Fruit fly (Drosophila melanogaster) whole organism, embryonic: ENCODE data around the gene Pink1.

Experiments
- Atf6 ChIP-seq: fragments of 200-800 bp; sonication (Bioruptor generic); IDR thresholded peaks from 2 replicates; pipeline ENCODE4 v1.3.6; 2022; ENCODE audit warnings: missing biosample characterization, missing genetic modification characterization
- CG10959 ChIP-seq: fragments of 200-800 bp; sonication (Bioruptor generic); IDR thresholded peaks from 2 replicates; pipeline ENCODE4 v1.3.6; 2022; ENCODE audit warnings: missing biosample characterization, missing genetic modification characterization
- CG12744 ChIP-seq: fragments of 200-800 bp; sonication (Bioruptor generic); optimal IDR thresholded peaks from 2 replicates; lab custom pipeline; 2016; ENCODE audit warnings: missing biosample characterization, missing genetic modification characterization
- CG14710 ChIP-seq: fragments of 200-800 bp; sonication (Bioruptor generic); optimal IDR thresholded peaks from 3 replicates; lab custom pipeline; 2019; ENCODE audit warnings: missing biosample characterization, mild to moderate bottlenecking, missing genetic modification characterization, moderate library complexity
- CG1602 ChIP-seq: fragments of 200-800 bp; sonication (Bioruptor generic); optimal IDR thresholded peaks from 3 replicates; lab custom pipeline; 2016; ENCODE audit warnings: missing biosample characterization, missing genetic modification characterization
- CG17359 ChIP-seq: fragments of 200-800 bp; sonication (Bioruptor generic); optimal IDR thresholded peaks from 3 replicates; lab custom pipeline; 2018; ENCODE audit warnings: missing biosample characterization, mild to moderate bottlenecking, missing genetic modification characterization, moderate library complexity
- CG18619 ChIP-seq: fragments of 200-800 bp; sonication (Bioruptor generic); optimal IDR thresholded peaks from 3 replicates; lab custom pipeline; 2017; ENCODE audit warnings: missing biosample characterization, mild to moderate bottlenecking, missing genetic modification characterization
- CG31441 ChIP-seq: fragments of 200-800 bp; sonication (Bioruptor generic); IDR thresholded peaks from 2 replicates; pipeline ENCODE4 v1.3.6; 2022; ENCODE audit warnings: missing biosample characterization, missing genetic modification characterization
- CG4282 ChIP-seq: fragments of 200-800 bp; sonication (Bioruptor generic); optimal IDR thresholded peaks from 2 replicates; lab custom pipeline; 2016; ENCODE audit warnings: missing biosample characterization, missing genetic modification characterization
- CG4424 ChIP-seq: fragments of 200-800 bp; sonication (Bioruptor generic); optimal IDR thresholded peaks from 3 replicates; lab custom pipeline; 2016; ENCODE audit warnings: missing biosample characterization, missing genetic modification characterization
- CG4617 ChIP-seq: fragments of 200-800 bp; sonication (Bioruptor generic); optimal IDR thresholded peaks from 3 replicates; lab custom pipeline; 2016; ENCODE audit warnings: missing biosample characterization, missing genetic modification characterization, borderline replicate concordance
- CG6854 ChIP-seq: fragments of 200-800 bp; sonication (Bioruptor generic); optimal IDR thresholded peaks from 3 replicates; lab custom pipeline; 2017; ENCODE audit warnings: missing biosample characterization, mild to moderate bottlenecking, missing genetic modification characterization
- CG7963 ChIP-seq: fragments of 200-800 bp; sonication (Bioruptor generic); IDR thresholded peaks from 3 replicates; pipeline ENCODE4 v1.3.6; 2022; ENCODE audit warnings: missing biosample characterization, missing genetic modification characterization; ENCODE audit not compliant: partially characterized antibody
- CG8290 ChIP-seq, 3 experiments: fragments of 200-800 bp; sonication (Bioruptor generic); optimal IDR thresholded peaks; 2 replicates each; lab custom pipeline; 2016 to 2019; ENCODE audit warnings: missing biosample characterization in 3 of 3, missing genetic modification characterization in 3 of 3, mild to moderate bottlenecking in 2 of 3, moderate library complexity in 1 of 3
- CG8388 ChIP-seq: fragments of 200-800 bp; sonication (Bioruptor generic); optimal IDR thresholded peaks from 2 replicates; lab custom pipeline; 2019; ENCODE audit warnings: missing biosample characterization, mild to moderate bottlenecking, missing genetic modification characterization, moderate library complexity
- CG9437 ChIP-seq: fragments of 200-800 bp; sonication (Bioruptor generic); optimal IDR thresholded peaks from 2 replicates; lab custom pipeline; 2018; ENCODE audit warnings: missing biosample characterization, mild to moderate bottlenecking, missing genetic modification characterization
- CG9727 ChIP-seq: fragments of 200-800 bp; sonication (Bioruptor generic); optimal IDR thresholded peaks from 3 replicates; lab custom pipeline; 2017; ENCODE audit warnings: missing biosample characterization, mild to moderate bottlenecking, missing genetic modification characterization
- CoRest ChIP-seq: fragments of 200-800 bp; sonication (Bioruptor generic); optimal IDR thresholded peaks from 3 replicates; lab custom pipeline; 2018; ENCODE audit warnings: missing biosample characterization, mild to moderate bottlenecking, missing genetic modification characterization, moderate library complexity
- CrebB ChIP-seq: fragments of 200-800 bp; sonication (Bioruptor generic); optimal IDR thresholded peaks from 3 replicates; lab custom pipeline; 2018; ENCODE audit warnings: missing biosample characterization, mild to moderate bottlenecking, missing genetic modification characterization
- Doc3 ChIP-seq: fragments of 200-800 bp; sonication (Bioruptor generic); IDR thresholded peaks from 3 replicates; pipeline ENCODE4 v1.3.6; 2022; ENCODE audit warnings: missing biosample characterization, missing genetic modification characterization; ENCODE audit not compliant: partially characterized antibody
- Ets97D ChIP-seq: fragments of 200-800 bp; sonication (Bioruptor generic); optimal IDR thresholded peaks from 3 replicates; lab custom pipeline; 2016; ENCODE audit warnings: missing biosample characterization, missing genetic modification characterization
- HLH4C ChIP-seq: fragments of 200-800 bp; sonication (Bioruptor generic); IDR thresholded peaks from 3 replicates; pipeline ENCODE4 v1.3.6; 2022; ENCODE audit warnings: missing biosample characterization, missing genetic modification characterization; ENCODE audit not compliant: partially characterized antibody
- HmgZ ChIP-seq: fragments of 200-800 bp; sonication (Bioruptor generic); optimal IDR thresholded peaks from 2 replicates; lab custom pipeline; 2018; ENCODE audit warnings: missing biosample characterization, mild to moderate bottlenecking, missing genetic modification characterization
- Side ChIP-seq: fragments of 200-800 bp; sonication (Bioruptor generic); optimal IDR thresholded peaks from 2 replicates; lab custom pipeline; 2016; ENCODE audit warnings: missing biosample characterization, missing genetic modification characterization
- Sox100B ChIP-seq: fragments of 200-800 bp; sonication (Bioruptor generic); optimal IDR thresholded peaks from 3 replicates; lab custom pipeline; 2018; ENCODE audit warnings: missing biosample characterization, mild to moderate bottlenecking, missing genetic modification characterization
- TFAM ChIP-seq: fragments of 200-800 bp; sonication (Bioruptor generic); optimal IDR thresholded peaks from 2 replicates; lab custom pipeline; 2017; ENCODE audit warnings: missing biosample characterization, missing genetic modification characterization, inconsistent platforms
- Trl ChIP-seq, 3 experiments: fragments of >200 bp in 2 of 3; fragments of 200-800 bp in 1 of 3; sonication (Bioruptor generic) in 1 of 3; optimal IDR thresholded peaks; 2 replicates in 1 of 3; 3 replicates in 2 of 3; lab custom pipeline; 2016 to 2017; ENCODE audit warnings: missing biosample characterization in 1 of 3, missing genetic modification characterization in 1 of 3
- Xbp1 ChIP-seq: fragments of 200-800 bp; sonication (Bioruptor generic); optimal IDR thresholded peaks from 3 replicates; lab custom pipeline; 2016; ENCODE audit warnings: missing biosample characterization, mild to moderate bottlenecking, missing genetic modification characterization
- ase ChIP-seq: fragments of 200-800 bp; sonication (Bioruptor generic); IDR thresholded peaks from 3 replicates; pipeline ENCODE4 v1.3.6; 2022; ENCODE audit warnings: missing biosample characterization, missing genetic modification characterization
- cad ChIP-seq: fragments of >200 bp; optimal IDR thresholded peaks from 2 replicates; lab custom pipeline; 2017; ENCODE audit warnings: missing biosample characterization, missing genetic modification characterization
- cato ChIP-seq: fragments of 200-800 bp; sonication (Bioruptor generic); optimal IDR thresholded peaks from 2 replicates; lab custom pipeline; 2016; ENCODE audit warnings: missing biosample characterization, missing genetic modification characterization, borderline replicate concordance
- crc ChIP-seq: fragments of 200-800 bp; sonication (Bioruptor generic); optimal IDR thresholded peaks from 2 replicates; lab custom pipeline; 2016; ENCODE audit warnings: missing biosample characterization, missing genetic modification characterization
- dmrt99B ChIP-seq: fragments of 200-800 bp; sonication (Bioruptor generic); optimal IDR thresholded peaks from 2 replicates; lab custom pipeline; 2018; ENCODE audit warnings: missing biosample characterization, mild to moderate bottlenecking, missing genetic modification characterization, moderate library complexity
- emc ChIP-seq: fragments of 200-800 bp; sonication (Bioruptor generic); optimal IDR thresholded peaks from 2 replicates; lab custom pipeline; 2016; ENCODE audit warnings: missing biosample characterization, missing genetic modification characterization
- esg ChIP-seq: fragments of 200-800 bp; sonication (Bioruptor generic); conservative IDR thresholded peaks from 2 replicates; pipeline ENCODE4 v1.3.6; 2022; ENCODE audit warnings: missing biosample characterization, missing genetic modification characterization
- grau ChIP-seq: fragments of 200-800 bp; optimal IDR thresholded peaks from 3 replicates; lab custom pipeline; 2019; ENCODE audit warnings: missing biosample characterization, mild to moderate bottlenecking, missing genetic modification characterization, moderate library complexity
- hth ChIP-seq: fragments of >200 bp; optimal IDR thresholded peaks from 2 replicates; lab custom pipeline; 2017; ENCODE audit warnings: inconsistent platforms
- kah ChIP-seq: fragments of 200-800 bp; sonication (Bioruptor generic); optimal IDR thresholded peaks from 2 replicates; lab custom pipeline; 2018; ENCODE audit warnings: missing biosample characterization, mild to moderate bottlenecking, missing genetic modification characterization
- klu ChIP-seq: fragments of 200-800 bp; sonication (Bioruptor generic); IDR thresholded peaks from 2 replicates; pipeline ENCODE4 v1.3.6; 2022; ENCODE audit warnings: missing biosample characterization, missing genetic modification characterization
- maf-S ChIP-seq: fragments of 200-800 bp; sonication (Bioruptor generic); optimal IDR thresholded peaks from 2 replicates; lab custom pipeline; 2016; ENCODE audit warnings: missing biosample characterization, missing genetic modification characterization
- pzg ChIP-seq: fragments of 200-800 bp; sonication (Bioruptor generic); optimal IDR thresholded peaks from 3 replicates; lab custom pipeline; 2018; ENCODE audit warnings: missing biosample characterization, mild to moderate bottlenecking, missing genetic modification characterization, moderate library complexity
- sim ChIP-seq: fragments of 200-800 bp; sonication (Bioruptor generic); IDR thresholded peaks from 2 replicates; pipeline ENCODE4 v1.3.6; 2022; ENCODE audit warnings: missing biosample characterization, missing genetic modification characterization
- slou ChIP-seq: fragments of 200-800 bp; sonication (Bioruptor generic); optimal IDR thresholded peaks from 3 replicates; lab custom pipeline; 2016; ENCODE audit warnings: missing biosample characterization, missing genetic modification characterization
- so ChIP-seq: fragments of 200-800 bp; sonication (Bioruptor generic); IDR thresholded peaks from 3 replicates; pipeline ENCODE4 v1.3.6; 2022; ENCODE audit warnings: missing biosample characterization, missing genetic modification characterization
- sob ChIP-seq: fragments of 200-800 bp; sonication (Bioruptor generic); IDR thresholded peaks from 2 replicates; pipeline ENCODE4 v1.3.6; 2022; ENCODE audit warnings: missing biosample characterization, missing genetic modification characterization
- toy ChIP-seq: fragments of 200-800 bp; sonication (Bioruptor generic); IDR thresholded peaks from 2 replicates; pipeline ENCODE4 v1.3.6; 2022; ENCODE audit warnings: missing biosample characterization, missing genetic modification characterization
- trem ChIP-seq: fragments of 200-800 bp; optimal IDR thresholded peaks from 3 replicates; lab custom pipeline; 2019; ENCODE audit warnings: missing biosample characterization, mild to moderate bottlenecking, missing genetic modification characterization, moderate library complexity
- tup ChIP-seq: fragments of 200-800 bp; sonication (Bioruptor generic); optimal IDR thresholded peaks from 2 replicates; lab custom pipeline; 2016; ENCODE audit warnings: missing biosample characterization, mild to moderate bottlenecking, missing genetic modification characterization, moderate library complexity
- unpg ChIP-seq: fragments of 200-800 bp; sonication (Bioruptor generic); optimal IDR thresholded peaks from 3 replicates; lab custom pipeline; 2018; ENCODE audit warnings: missing biosample characterization, mild to moderate bottlenecking, missing genetic modification characterization, moderate library complexity

Gene Pink1

DNA sequence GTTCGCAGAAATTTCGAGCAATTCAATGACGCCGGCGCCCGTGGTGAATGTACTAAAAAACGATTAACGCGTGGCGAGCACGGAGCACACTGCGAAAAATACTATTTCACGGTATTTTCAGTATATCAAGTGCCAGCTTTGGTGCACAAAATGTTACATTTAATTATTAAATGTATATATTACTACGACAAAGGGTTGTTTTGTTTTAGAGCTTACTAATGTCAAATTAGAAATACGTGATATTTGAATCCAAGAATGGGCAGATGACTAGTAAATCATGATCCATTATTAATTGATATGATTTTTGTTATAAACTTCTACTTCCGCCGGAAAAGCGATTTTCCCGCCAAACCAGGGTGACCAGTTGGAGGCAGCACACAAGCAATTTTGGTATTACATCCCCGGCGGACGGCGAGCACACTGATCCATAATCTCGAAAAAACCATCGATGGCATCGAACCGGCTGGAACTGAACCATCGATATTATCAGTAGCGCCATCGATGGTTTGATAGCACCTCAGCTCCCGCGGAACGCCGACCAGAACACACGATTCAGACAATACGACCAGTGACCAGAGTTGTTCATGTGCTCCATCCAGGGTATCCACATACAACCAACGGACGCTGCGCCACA lies 29.3 kb upstream of the Pink1 start, which contains the start of the genes CG3226 and Cdc7:
TSS of gene CG3226 (minus strand) at position 51 of the 634 bp plus-strand sequence.
TSS of gene Cdc7 (plus strand) at position 344 of the 634 bp plus-strand sequence.
- TF ChIP-seq Trl (optimal IDR thresholded peaks at IDR 0.05; lab: Kevin White, UChicago) (no peak), Trl (GFP tag; optimal IDR thresholded peaks at IDR 0.05; lab: Kevin White, UChicago) (peak; percentile 35), unpg (GFP tag; lab: Kevin White, UChicago) (peak; percentile 63), cato (GFP tag; lab: Kevin White, UChicago) (peak; percentile 43), CG1602 (GFP tag; lab: Kevin White, UChicago) (no peak), maf-S (GFP tag; lab: Kevin White, UChicago) (peak; percentile 17), CG31441 (GFP tag; lab: Robert Waterston, UW) (peak; percentile 76), crc (GFP tag; lab: Kevin White, UChicago) (no peak), CG7963 (GFP tag; lab: Robert Waterston, UW) (no peak), Atf6 (GFP tag; lab: Robert Waterston, UW) (peak; percentile 55; the same call in 1 of the 2 replicates), so (GFP tag; lab: Robert Waterston, UW) (0 out of 3 replicates have a peak, but pooled peaks have one; percentile 44), TFAM (GFP tag; lab: Kevin White, UChicago) (peak; percentile 10), ase (GFP tag; lab: Robert Waterston, UW) (no peak), CG17359 (peak; percentile 44), emc (GFP tag; lab: Kevin White, UChicago) (peak; percentile 41), CG9437 (peak; percentile 69), kah (peak; percentile 47), CG14710 (tag; lab: Kevin White, UChicago) (peak; percentile 93), Doc3 (GFP tag; lab: Robert Waterston, UW) (peak; percentile 48; the same call in 1 of the 3 replicates), pzg (GFP tag; lab: Kevin White, UChicago) (peak; percentile 81), CG8290 (GFP tag; optimal IDR thresholded peaks at IDR 0.05; lab: Kevin White, UChicago) (peak; percentile 24), CG8290 (tag; optimal IDR thresholded peaks at IDR 0.05; lab: Kevin White, UChicago) (peak; percentile 39 to 85), CG4617 (GFP tag; lab: Kevin White, UChicago) (peak; percentile 21), CG12744 (GFP tag; lab: Kevin White, UChicago) (no peak), grau (tag; lab: Kevin White, UChicago) (peak; percentile 69), CG4282 (GFP tag; lab: Kevin White, UChicago) (peak; percentile 26), sim (GFP tag; lab: Robert Waterston, UW) (no peak), esg (GFP tag; lab: Robert Waterston, UW) (peak; percentile 23; the same call in 1 of the 2 replicates), trem (tag; lab: Kevin White, UChicago) (peak; percentile 52), Xbp1 (GFP tag; lab: Kevin White, UChicago) (peak; percentile 68), Sox100B (GFP tag; lab: Kevin White, UChicago) (peak; percentile 84), CG8388 (GFP tag; lab: Kevin White, UChicago) (peak; percentile 61), CG4424 (peak; percentile 72), sob (GFP tag; lab: Robert Waterston, UW) (peak; percentile 74), HmgZ (tag; lab: Kevin White, UChicago) (peak; percentile 56), slou (GFP tag; lab: Kevin White, UChicago) (peak; percentile 57), klu (GFP tag; lab: Robert Waterston, UW) (no peak), tup (peak; percentile 17), CG6854 (GFP tag; lab: Kevin White, UChicago) (peak; percentile 75), toy (GFP tag; lab: Robert Waterston, UW) (no peak), CG9727 (GFP tag; lab: Kevin White, UChicago) (peak; percentile 90), dmrt99B (tag; lab: Kevin White, UChicago) (peak; percentile 67), CG10959 (no peak), CG18619 (peak; percentile 77), CrebB (tag; lab: Kevin White, UChicago) (peak; percentile 72), Ets97D (peak; percentile 98), cad (GFP tag; lab: Kevin White, UChicago) (no peak), Side (peak; percentile 56), HLH4C (peak; percentile 62), hth (no peak), CoRest (tag; lab: Kevin White, UChicago) (peak; percentile 80)
